Fruit fly (Drosophila melanogaster) whole organism, embryonic: ENCODE measurements around the gene CG5510.
A peak's percentile ranks its signal among the peaks of the same experiment; 100 is the strongest.

Source experiments
- ATbp ChIP-seq: fragments of 200-800 bp; sonication (Bioruptor generic); optimal IDR thresholded peaks from 2 replicates; lab custom pipeline; 2017; ENCODE audit warnings: missing biosample characterization, mild to moderate bottlenecking, missing genetic modification characterization, missing genetic modification reagents
- Ada2b ChIP-seq: fragments of 200-800 bp; sonication (Bioruptor generic); IDR thresholded peaks from 2 replicates; pipeline ENCODE4 v1.3.6; 2022; ENCODE audit warnings: missing biosample characterization, missing genetic modification characterization
- Bteb2 ChIP-seq: fragments of 200-800 bp; sonication (Bioruptor generic); optimal IDR thresholded peaks from 2 replicates; lab custom pipeline; 2016; ENCODE audit warnings: missing biosample characterization, missing genetic modification characterization
- CG10209 ChIP-seq: fragments of 200-800 bp; sonication (Bioruptor generic); optimal IDR thresholded peaks from 3 replicates; lab custom pipeline; 2017; ENCODE audit warnings: missing biosample characterization, mild to moderate bottlenecking, missing genetic modification characterization, missing genetic modification reagents
- CG13296 ChIP-seq: fragments of 200-800 bp; sonication (Bioruptor generic); optimal IDR thresholded peaks from 3 replicates; lab custom pipeline; 2018; ENCODE audit warnings: missing biosample characterization, mild to moderate bottlenecking, missing genetic modification characterization
- CG14860 ChIP-seq: fragments of 200-800 bp; sonication (Bioruptor generic); IDR thresholded peaks from 3 replicates; pipeline ENCODE4 v1.3.6; 2022; ENCODE audit warnings: missing biosample characterization, missing genetic modification characterization; ENCODE audit not compliant: partially characterized antibody
- CG15073 ChIP-seq: fragments of 200-800 bp; sonication (Bioruptor generic); optimal IDR thresholded peaks from 2 replicates; lab custom pipeline; 2016; ENCODE audit warnings: missing biosample characterization, missing genetic modification characterization
- CG17802 ChIP-seq: fragments of 200-800 bp; sonication (Bioruptor generic); optimal IDR thresholded peaks from 2 replicates; lab custom pipeline; 2018; ENCODE audit warnings: missing biosample characterization, mild to moderate bottlenecking, missing genetic modification characterization, moderate library complexity
- CG18262 ChIP-seq: fragments of 200-800 bp; optimal IDR thresholded peaks from 3 replicates; lab custom pipeline; 2019; ENCODE audit warnings: missing biosample characterization, mild to moderate bottlenecking, missing genetic modification characterization, moderate library complexity
- CG18599 ChIP-seq: fragments of 200-800 bp; sonication (Bioruptor generic); optimal IDR thresholded peaks from 3 replicates; lab custom pipeline; 2017; ENCODE audit warnings: missing biosample characterization, missing genetic modification characterization, mild to moderate bottlenecking, moderate library complexity, missing genetic modification reagents
- CG18764 ChIP-seq: fragments of 200-800 bp; sonication (Bioruptor generic); optimal IDR thresholded peaks from 3 replicates; lab custom pipeline; 2016; ENCODE audit warnings: missing biosample characterization, missing genetic modification characterization
- CG31441 ChIP-seq: fragments of 200-800 bp; sonication (Bioruptor generic); IDR thresholded peaks from 2 replicates; pipeline ENCODE4 v1.3.6; 2022; ENCODE audit warnings: missing biosample characterization, missing genetic modification characterization
- CG34224 ChIP-seq: fragments of 200-800 bp; sonication (Bioruptor generic); IDR thresholded peaks from 3 replicates; pipeline ENCODE4 v1.3.6; 2022; ENCODE audit warnings: missing biosample characterization, missing genetic modification characterization; ENCODE audit not compliant: partially characterized antibody
- CG42726 ChIP-seq: fragments of 200-800 bp; sonication (Bioruptor generic); IDR thresholded peaks from 2 replicates; pipeline ENCODE4 v1.3.6; 2022; ENCODE audit warnings: missing biosample characterization, missing genetic modification characterization; ENCODE audit not compliant: partially characterized antibody
- CG7786 ChIP-seq: fragments of 200-800 bp; sonication (Bioruptor generic); optimal IDR thresholded peaks from 2 replicates; lab custom pipeline; 2016; ENCODE audit warnings: missing biosample characterization, missing genetic modification characterization
- CG8478 ChIP-seq: fragments of >200 bp; optimal IDR thresholded peaks from 2 replicates; lab custom pipeline; 2018
- D19A ChIP-seq: fragments of 200-800 bp; optimal IDR thresholded peaks from 3 replicates; lab custom pipeline; 2019; ENCODE audit warnings: missing biosample characterization, mild to moderate bottlenecking, missing genetic modification characterization, moderate library complexity
- Elba2 ChIP-seq: fragments of 200-800 bp; sonication (Bioruptor generic); optimal IDR thresholded peaks from 3 replicates; lab custom pipeline; 2016; ENCODE audit warnings: missing biosample characterization, missing genetic modification characterization
- Ets65A ChIP-seq: fragments of 200-800 bp; sonication (Bioruptor generic); peaks from one replicate; lab custom pipeline; 2016; ENCODE audit warnings: missing biosample characterization, missing genetic modification characterization
- Fer1 ChIP-seq: fragments of 200-800 bp; sonication (Bioruptor generic); optimal IDR thresholded peaks from 2 replicates; lab custom pipeline; 2017; ENCODE audit warnings: missing biosample characterization, mild to moderate bottlenecking, missing genetic modification characterization
- HmgD ChIP-seq: fragments of 200-800 bp; sonication (Bioruptor generic); optimal IDR thresholded peaks from 3 replicates; lab custom pipeline; 2016; ENCODE audit warnings: missing biosample characterization, missing genetic modification characterization
- Hmr ChIP-seq: fragments of 200-800 bp; sonication (Bioruptor generic); optimal IDR thresholded peaks from 3 replicates; lab custom pipeline; 2017; ENCODE audit warnings: mild to moderate bottlenecking, missing biosample characterization, missing genetic modification reagents, missing genetic modification characterization
- Mad ChIP-seq: fragments of 200-800 bp; sonication (Bioruptor generic); optimal IDR thresholded peaks from 2 replicates; lab custom pipeline; 2016; ENCODE audit warnings: missing biosample characterization, missing genetic modification characterization
- Mrtf ChIP-seq: fragments of 200-800 bp; sonication (Bioruptor generic); IDR thresholded peaks from 3 replicates; pipeline ENCODE4 v1.3.6; 2022; ENCODE audit warnings: missing biosample characterization, missing genetic modification characterization
- NFAT ChIP-seq: fragments of 200-800 bp; sonication (Bioruptor generic); IDR thresholded peaks from 2 replicates; pipeline ENCODE4 v1.3.6; 2022; ENCODE audit warnings: missing biosample characterization, missing genetic modification characterization
- Ptx1 ChIP-seq: fragments of 200-800 bp; sonication (Bioruptor generic); IDR thresholded peaks from 2 replicates; pipeline ENCODE4 v1.3.6; 2022; ENCODE audit warnings: missing biosample characterization, missing genetic modification characterization
- Side ChIP-seq: fragments of 200-800 bp; sonication (Bioruptor generic); optimal IDR thresholded peaks from 2 replicates; lab custom pipeline; 2016; ENCODE audit warnings: missing biosample characterization, missing genetic modification characterization
- Xbp1 ChIP-seq: fragments of 200-800 bp; sonication (Bioruptor generic); optimal IDR thresholded peaks from 3 replicates; lab custom pipeline; 2016; ENCODE audit warnings: missing biosample characterization, mild to moderate bottlenecking, missing genetic modification characterization
- cad ChIP-seq: fragments of >200 bp; optimal IDR thresholded peaks from 2 replicates; lab custom pipeline; 2017; ENCODE audit warnings: missing biosample characterization, missing genetic modification characterization
- ewg ChIP-seq: fragments of 200-800 bp; sonication (Bioruptor generic); optimal IDR thresholded peaks from 3 replicates; lab custom pipeline; 2017; ENCODE audit warnings: mild to moderate bottlenecking, missing biosample characterization, missing genetic modification reagents, missing genetic modification characterization
- exex ChIP-seq: fragments of 200-800 bp; sonication (Bioruptor generic); optimal IDR thresholded peaks from 4 replicates; lab custom pipeline; 2018; ENCODE audit warnings: missing biosample characterization, mild to moderate bottlenecking, missing genetic modification characterization, moderate library complexity
- fd96Cb ChIP-seq: fragments of 200-800 bp; sonication (Bioruptor generic); optimal IDR thresholded peaks from 2 replicates; lab custom pipeline; 2018; ENCODE audit warnings: missing biosample characterization, mild to moderate bottlenecking, missing genetic modification characterization, moderate library complexity
- gfzf ChIP-seq: fragments of 200-800 bp; sonication (Bioruptor generic); optimal IDR thresholded peaks from 2 replicates; lab custom pipeline; 2016; ENCODE audit warnings: missing biosample characterization, mild to moderate bottlenecking, missing genetic modification characterization, moderate library complexity
- gro ChIP-seq: fragments of 200-800 bp; sonication (Bioruptor generic); optimal IDR thresholded peaks from 2 replicates; lab custom pipeline; 2016; ENCODE audit warnings: missing biosample characterization, missing genetic modification characterization
- hbn ChIP-seq: fragments of 200-800 bp; sonication (Bioruptor generic); IDR thresholded peaks from 2 replicates; pipeline ENCODE4 v1.3.6; 2022; ENCODE audit warnings: missing biosample characterization, missing genetic modification characterization; ENCODE audit not compliant: partially characterized antibody
- luna ChIP-seq: fragments of 200-800 bp; sonication (Bioruptor generic); optimal IDR thresholded peaks from 2 replicates; lab custom pipeline; 2016; ENCODE audit warnings: missing biosample characterization, missing genetic modification characterization
- odd ChIP-seq: fragments of 200-800 bp; sonication (Bioruptor generic); optimal IDR thresholded peaks from 2 replicates; lab custom pipeline; 2017; ENCODE audit warnings: missing biosample characterization, mild to moderate bottlenecking, missing genetic modification characterization
- p53 ChIP-seq: fragments of 200-800 bp; sonication (Bioruptor generic); optimal IDR thresholded peaks from 2 replicates; lab custom pipeline; 2016; ENCODE audit warnings: missing biosample characterization, missing genetic modification characterization
- pan ChIP-seq, 4 experiments: fragments of >200 bp in 3 of 4; fragments of 200-800 bp in 1 of 4; sonication (Bioruptor generic) in 1 of 4; optimal IDR thresholded peaks in 3 of 4; IDR thresholded peaks in 1 of 4; 2 replicates each; pipeline versions ENCODE4 v1.3.6 to Lab custom; 2017 to 2022; ENCODE audit warnings: missing biosample characterization in 2 of 4, missing genetic modification characterization in 2 of 4, mixed read lengths in 1 of 4
- pfk ChIP-seq: fragments of 200-800 bp; sonication (Bioruptor generic); optimal IDR thresholded peaks from 2 replicates; lab custom pipeline; 2018; ENCODE audit warnings: missing biosample characterization, mild to moderate bottlenecking, missing genetic modification characterization, moderate library complexity
- row ChIP-seq: fragments of 200-800 bp; sonication (Bioruptor generic); IDR thresholded peaks from 3 replicates; pipeline ENCODE4 v1.3.6; 2022; ENCODE audit warnings: missing biosample characterization, missing genetic modification characterization
- salm ChIP-seq: fragments of 200-800 bp; sonication (Bioruptor generic); optimal IDR thresholded peaks from 2 replicates; lab custom pipeline; 2018; ENCODE audit warnings: missing biosample characterization, mild to moderate bottlenecking, missing genetic modification characterization
- sim ChIP-seq: fragments of 200-800 bp; sonication (Bioruptor generic); IDR thresholded peaks from 2 replicates; pipeline ENCODE4 v1.3.6; 2022; ENCODE audit warnings: missing biosample characterization, missing genetic modification characterization
- sisA ChIP-seq: fragments of 200-800 bp; sonication (Bioruptor generic); IDR thresholded peaks from 2 replicates; pipeline ENCODE4 v1.3.6; 2022; ENCODE audit warnings: missing biosample characterization, missing genetic modification characterization
- slp2 ChIP-seq: fragments of 200-800 bp; sonication (Bioruptor generic); optimal IDR thresholded peaks from 2 replicates; lab custom pipeline; 2016; ENCODE audit warnings: missing biosample characterization, missing genetic modification characterization
- sob ChIP-seq: fragments of 200-800 bp; sonication (Bioruptor generic); IDR thresholded peaks from 2 replicates; pipeline ENCODE4 v1.3.6; 2022; ENCODE audit warnings: missing biosample characterization, missing genetic modification characterization
- stc ChIP-seq: fragments of 200-800 bp; sonication (Bioruptor generic); IDR thresholded peaks from 2 replicates; pipeline ENCODE4 v1.3.6; 2022; ENCODE audit warnings: missing biosample characterization, missing genetic modification characterization
- trem ChIP-seq: fragments of 200-800 bp; optimal IDR thresholded peaks from 3 replicates; lab custom pipeline; 2019; ENCODE audit warnings: missing biosample characterization, mild to moderate bottlenecking, missing genetic modification characterization, moderate library complexity
- wek ChIP-seq: fragments of 200-800 bp; sonication (Bioruptor generic); optimal IDR thresholded peaks from 3 replicates; lab custom pipeline; 2018; ENCODE audit warnings: missing biosample characterization, mild to moderate bottlenecking, missing genetic modification characterization, moderate library complexity
- yki ChIP-seq: fragments of >200 bp; optimal IDR thresholded peaks from 3 replicates; lab custom pipeline; 2018
- zen ChIP-seq: fragments of 200-800 bp; sonication (Bioruptor generic); optimal IDR thresholded peaks from 3 replicates; lab custom pipeline; 2018; ENCODE audit warnings: missing biosample characterization, mild to moderate bottlenecking, missing genetic modification characterization, moderate library complexity

CG5510 gene

DNA sequence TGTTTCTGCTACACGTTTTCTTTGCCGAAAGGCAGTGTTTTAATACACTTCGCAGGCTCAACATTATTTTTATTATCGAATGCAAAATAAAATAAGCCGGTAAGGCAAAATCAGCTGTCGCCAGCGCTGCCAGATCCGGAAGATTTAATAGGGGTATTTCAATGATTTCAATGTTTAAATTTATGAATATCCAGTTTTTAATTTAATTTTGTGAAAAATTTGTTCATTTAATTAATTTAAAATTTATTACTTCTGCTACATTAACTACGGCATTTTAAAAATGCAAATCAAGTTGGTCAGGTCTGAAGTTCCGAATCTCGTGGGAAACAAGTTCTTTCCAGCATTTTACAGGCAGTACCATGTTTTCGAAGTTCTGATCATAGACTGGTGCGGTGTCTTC lies 20.5 kb downstream of the CG5510 start, which contains the start of gene Slimp (continued):
- TF ChIP-seq CG13296 (GFP tag; lab: Kevin White, UChicago) (peak; percentile 21), sob (GFP tag; lab: Robert Waterston, UW) (0 out of 2 replicates have a peak, but pooled peaks have one; percentile 20), CG7786 (GFP tag; lab: Kevin White, UChicago) (no peak), Ptx1 (GFP tag; lab: Robert Waterston, UW) (0 out of 2 replicates have a peak, but pooled peaks have one; percentile 20), odd (GFP tag; lab: Kevin White, UChicago) (no peak), ATbp (no peak), CG8478 (lab: Kevin White, UChicago) (no peak), zen (tag; lab: Kevin White, UChicago) (no peak), CG34224 (GFP tag; lab: Robert Waterston, UW) (no peak), NFAT (GFP tag; lab: Robert Waterston, UW) (no peak), D19A (peak; percentile 48), Side (GFP tag; lab: Kevin White, UChicago) (no peak), gfzf (GFP tag; lab: Kevin White, UChicago) (no peak), Mad (GFP tag; lab: Kevin White, UChicago) (no peak), CG15073 (GFP tag; lab: Kevin White, UChicago) (no peak), Xbp1 (GFP tag; lab: Kevin White, UChicago) (peak; percentile 5), gro (GFP tag; lab: Kevin White, UChicago) (no peak), stc (GFP tag; lab: Robert Waterston, UW) (no peak), Hmr (GFP tag; lab: Kevin White, UChicago) (no peak), luna (GFP tag; lab: Kevin White, UChicago) (no peak), salm (tag; lab: Kevin White, UChicago) (no peak), pan (optimal IDR thresholded peaks at IDR 0.05; lab: Kevin White, UChicago) (no peak), pan (GFP tag; optimal IDR thresholded peaks at IDR 0.05 in 1 of 2, IDR thresholded peaks at IDR 0.05 in 1 of 2) (no peak), Bteb2 (GFP tag; lab: Kevin White, UChicago) (no peak), exex (tag; lab: Kevin White, UChicago) (no peak), Fer1 (GFP tag; lab: Kevin White, UChicago) (peak; percentile 13), CG14860 (GFP tag; lab: Robert Waterston, UW) (no peak), yki (lab: Kevin White, UChicago) (no peak), CG10209 (no peak), CG18262 (tag; lab: Kevin White, UChicago) (peak; percentile 10), CG17802 (tag; lab: Kevin White, UChicago) (no peak), wek (GFP tag; lab: Kevin White, UChicago) (peak; percentile 98), Ada2b (no peak), p53 (GFP tag; lab: Kevin White, UChicago) (no peak), HmgD (no peak), Ets65A (peak; percentile 78), Mrtf (no peak), trem (tag; lab: Kevin White, UChicago) (peak; percentile 28), CG18599 (peak; percentile 42), slp2 (GFP tag; lab: Kevin White, UChicago) (no peak), fd96Cb (tag; lab: Kevin White, UChicago) (no peak), sim (no peak), row (peak; percentile 47; the same call in 2 of the 3 replicates), sisA (GFP tag; lab: Robert Waterston, UW) (no peak; the same call in 1 of the 2 replicates), cad (GFP tag; lab: Kevin White, UChicago) (no peak), ewg (GFP tag; lab: Kevin White, UChicago) (no peak), hbn (GFP tag; lab: Robert Waterston, UW) (no peak), Elba2 (peak; percentile 45), pfk (no peak), CG31441 (0 out of 2 replicates have a peak, but pooled peaks have one; percentile 24), CG42726 (GFP tag; lab: Robert Waterston, UW) (no peak), CG18764 (GFP tag; lab: Kevin White, UChicago) (no peak)
